Fruit fly (Drosophila melanogaster) whole organism, prepupa: Measurements from ENCODE around the gene lectin-24A.
A peak's percentile ranks its signal among the peaks of the same experiment; 100 is the strongest.

Source experiments
- Blimp-1 ChIP-seq: fragments of 200-800 bp; sonication (Bioruptor generic); optimal IDR thresholded peaks from 3 replicates; lab custom pipeline; 2017; ENCODE audit warnings: missing biosample characterization, missing genetic modification characterization, mild to moderate bottlenecking, moderate library complexity, missing genetic modification reagents
- CG10631 ChIP-seq: fragments of 200-800 bp; sonication (Bioruptor generic); optimal IDR thresholded peaks from 2 replicates; lab custom pipeline; 2016; ENCODE audit warnings: missing biosample characterization, missing genetic modification characterization
- CG10669 ChIP-seq: fragments of 200-800 bp; sonication (Bioruptor generic); optimal IDR thresholded peaks from 3 replicates; lab custom pipeline; 2018; ENCODE audit warnings: missing biosample characterization, mild to moderate bottlenecking, missing genetic modification characterization, moderate library complexity
- CG11294 ChIP-seq: fragments of 200-800 bp; sonication (Bioruptor generic); IDR thresholded peaks from 2 replicates; pipeline ENCODE4 v1.3.6; 2022; ENCODE audit warnings: missing biosample characterization, missing genetic modification characterization
- CG11762 ChIP-seq: fragments of 200-800 bp; sonication (Bioruptor generic); optimal IDR thresholded peaks from 3 replicates; lab custom pipeline; 2016; ENCODE audit warnings: missing biosample characterization, missing genetic modification characterization; ENCODE audit not compliant: insufficient read depth
- CG15336 ChIP-seq: fragments of 200-800 bp; sonication (Bioruptor generic); IDR thresholded peaks from 2 replicates; pipeline ENCODE4 v1.3.6; 2022; ENCODE audit warnings: missing biosample characterization, missing genetic modification characterization
- CG16779 ChIP-seq: fragments of 200-800 bp; sonication (Bioruptor generic); optimal IDR thresholded peaks from 3 replicates; lab custom pipeline; 2017; ENCODE audit warnings: missing biosample characterization, mild to moderate bottlenecking, missing genetic modification characterization
- CG31627 ChIP-seq: fragments of 200-800 bp; sonication (Bioruptor generic); optimal IDR thresholded peaks from 3 replicates; lab custom pipeline; 2016; ENCODE audit warnings: missing biosample characterization, missing genetic modification characterization
- CG32006 ChIP-seq: fragments of 200-800 bp; sonication (Bioruptor generic); optimal IDR thresholded peaks from 3 replicates; lab custom pipeline; 2017; ENCODE audit warnings: missing biosample characterization, mild to moderate bottlenecking, missing genetic modification characterization
- CG34406 ChIP-seq: fragments of 200-800 bp; sonication (Bioruptor generic); optimal IDR thresholded peaks from 3 replicates; lab custom pipeline; 2016; ENCODE audit warnings: missing biosample characterization, missing genetic modification characterization
- CG6276 ChIP-seq: fragments of 200-800 bp; sonication (Bioruptor generic); optimal IDR thresholded peaks from 2 replicates; lab custom pipeline; 2017; ENCODE audit warnings: missing biosample characterization, mild to moderate bottlenecking, missing genetic modification characterization
- CG7368 ChIP-seq: fragments of 200-800 bp; sonication (Bioruptor generic); optimal IDR thresholded peaks from 3 replicates; lab custom pipeline; 2016; ENCODE audit warnings: missing biosample characterization, missing genetic modification characterization
- CG8319 ChIP-seq: fragments of 200-800 bp; sonication (Bioruptor generic); optimal IDR thresholded peaks from 3 replicates; lab custom pipeline; 2016; ENCODE audit warnings: missing biosample characterization, missing genetic modification characterization
- CG8632 ChIP-seq: fragments of 200-800 bp; sonication (Bioruptor generic); optimal IDR thresholded peaks from 3 replicates; lab custom pipeline; 2016; ENCODE audit warnings: missing biosample characterization, missing genetic modification characterization
- Eip75B ChIP-seq: fragments of 200-800 bp; sonication (Bioruptor generic); optimal IDR thresholded peaks from 3 replicates; lab custom pipeline; 2016; ENCODE audit warnings: missing biosample characterization, missing genetic modification characterization
- Eip78C ChIP-seq: fragments of 200-800 bp; sonication (Bioruptor generic); peaks from one replicate; lab custom pipeline; 2016; ENCODE audit warnings: missing biosample characterization, missing genetic modification characterization
- Eip93F ChIP-seq: fragments of 200-800 bp; sonication (Bioruptor generic); optimal IDR thresholded peaks from 2 replicates; lab custom pipeline; 2016; ENCODE audit warnings: missing biosample characterization, mild to moderate bottlenecking, missing genetic modification characterization
- Ets21C ChIP-seq: fragments of 200-800 bp; sonication (Bioruptor generic); optimal IDR thresholded peaks from 3 replicates; lab custom pipeline; 2016; ENCODE audit warnings: missing biosample characterization, missing genetic modification characterization
- Ets96B ChIP-seq: fragments of 200-800 bp; optimal IDR thresholded peaks from 2 replicates; lab custom pipeline; 2019; ENCODE audit warnings: missing biosample characterization, mild to moderate bottlenecking, missing genetic modification characterization, moderate library complexity
- Gug ChIP-seq: fragments of 200-800 bp; sonication (Bioruptor generic); IDR thresholded peaks from 2 replicates; pipeline ENCODE4 v1.3.6; 2022; ENCODE audit warnings: missing biosample characterization, missing genetic modification characterization
- Hr39 ChIP-seq: fragments of 200-800 bp; sonication (Bioruptor generic); optimal IDR thresholded peaks from 2 replicates; lab custom pipeline; 2016; ENCODE audit warnings: missing biosample characterization, missing genetic modification characterization
- Hr4 ChIP-seq: fragments of 200-800 bp; sonication (Bioruptor generic); optimal IDR thresholded peaks from 3 replicates; lab custom pipeline; 2016; ENCODE audit warnings: missing biosample characterization, missing genetic modification characterization
- Lpt ChIP-seq: fragments of 200-800 bp; sonication (Bioruptor generic); optimal IDR thresholded peaks from 3 replicates; lab custom pipeline; 2016; ENCODE audit warnings: missing biosample characterization, missing genetic modification characterization
- Met ChIP-seq: fragments of 200-800 bp; sonication (Bioruptor generic); optimal IDR thresholded peaks from 3 replicates; lab custom pipeline; 2016; ENCODE audit warnings: missing biosample characterization, missing genetic modification characterization
- OdsH ChIP-seq: fragments of 200-800 bp; sonication (Bioruptor generic); optimal IDR thresholded peaks from 3 replicates; lab custom pipeline; 2016; ENCODE audit warnings: missing biosample characterization, missing genetic modification characterization
- Sox102F ChIP-seq: fragments of 200-800 bp; sonication (Bioruptor generic); optimal IDR thresholded peaks from 2 replicates; lab custom pipeline; 2016; ENCODE audit warnings: missing biosample characterization, mild to moderate bottlenecking, missing genetic modification characterization
- Sox14 ChIP-seq: fragments of 200-800 bp; sonication (Bioruptor generic); optimal IDR thresholded peaks from 3 replicates; lab custom pipeline; 2016; ENCODE audit warnings: missing biosample characterization, missing genetic modification characterization
- Sox15 ChIP-seq: fragments of 200-800 bp; sonication (Bioruptor generic); optimal IDR thresholded peaks from 3 replicates; lab custom pipeline; 2016; ENCODE audit warnings: missing biosample characterization, missing genetic modification characterization
- achi ChIP-seq: fragments of 200-800 bp; sonication (Bioruptor generic); optimal IDR thresholded peaks from 3 replicates; lab custom pipeline; 2016; ENCODE audit warnings: missing biosample characterization, missing genetic modification characterization
- acj6 ChIP-seq: fragments of 200-800 bp; sonication (Bioruptor generic); optimal IDR thresholded peaks from 3 replicates; lab custom pipeline; 2016; ENCODE audit warnings: missing biosample characterization, missing genetic modification characterization
- cyc ChIP-seq: fragments of 200-800 bp; sonication (Bioruptor generic); optimal IDR thresholded peaks from 3 replicates; lab custom pipeline; 2016; ENCODE audit warnings: missing biosample characterization, missing genetic modification characterization
- dac ChIP-seq: fragments of 200-800 bp; sonication (Bioruptor generic); optimal IDR thresholded peaks from 2 replicates; lab custom pipeline; 2017; ENCODE audit warnings: missing biosample characterization, mild to moderate bottlenecking, missing genetic modification characterization
- eg ChIP-seq: fragments of 200-800 bp; sonication (Bioruptor generic); IDR thresholded peaks from 3 replicates; pipeline ENCODE4 v1.3.6; 2022; ENCODE audit warnings: missing biosample characterization, missing genetic modification characterization
- esn ChIP-seq: fragments of 200-800 bp; sonication (Bioruptor generic); optimal IDR thresholded peaks from 2 replicates; lab custom pipeline; 2016; ENCODE audit warnings: missing biosample characterization, mild to moderate bottlenecking, missing genetic modification characterization, moderate library complexity
- fkh ChIP-seq: fragments of 200-800 bp; sonication (Bioruptor generic); optimal IDR thresholded peaks from 3 replicates; lab custom pipeline; 2017; ENCODE audit warnings: missing biosample characterization, mild to moderate bottlenecking, missing genetic modification characterization, moderate library complexity
- net ChIP-seq: fragments of 200-800 bp; sonication (Bioruptor generic); optimal IDR thresholded peaks from 3 replicates; lab custom pipeline; 2016; ENCODE audit warnings: missing biosample characterization, missing genetic modification characterization
- pdm3 ChIP-seq: fragments of 200-800 bp; sonication (Bioruptor generic); optimal IDR thresholded peaks from 3 replicates; lab custom pipeline; 2016; ENCODE audit warnings: missing biosample characterization, missing genetic modification characterization
- salr ChIP-seq, 2 experiments: fragments of 200-800 bp; sonication (Bioruptor generic); optimal IDR thresholded peaks; 3 replicates each; lab custom pipeline; 2016 to 2018; ENCODE audit warnings: missing biosample characterization in 2 of 2, missing genetic modification characterization in 2 of 2, mild to moderate bottlenecking in 1 of 2
- spab ChIP-seq: fragments of 200-800 bp; sonication (Bioruptor generic); optimal IDR thresholded peaks from 2 replicates; lab custom pipeline; 2017; ENCODE audit warnings: missing biosample characterization, mild to moderate bottlenecking, missing genetic modification characterization, missing genetic modification reagents
- ss ChIP-seq, 2 experiments: fragments of 200-800 bp; sonication (Bioruptor generic); optimal IDR thresholded peaks; 2 replicates in 1 of 2; 3 replicates in 1 of 2; lab custom pipeline; 2017 to 2018; ENCODE audit warnings: mild to moderate bottlenecking in 2 of 2, missing biosample characterization in 2 of 2, missing genetic modification characterization in 2 of 2, moderate library complexity in 1 of 2
- svp ChIP-seq: fragments of 200-800 bp; sonication (Bioruptor generic); peaks from one replicate; lab custom pipeline; 2016; ENCODE audit warnings: missing biosample characterization, missing genetic modification characterization
- topi ChIP-seq: fragments of 200-800 bp; sonication (Bioruptor generic); optimal IDR thresholded peaks from 3 replicates; lab custom pipeline; 2016; ENCODE audit warnings: missing biosample characterization, missing genetic modification characterization
- vri ChIP-seq: fragments of 200-800 bp; sonication (Bioruptor generic); optimal IDR thresholded peaks from 3 replicates; lab custom pipeline; 2016; ENCODE audit warnings: missing biosample characterization, mild to moderate bottlenecking, missing genetic modification characterization

Gene lectin-24A

DNA sequence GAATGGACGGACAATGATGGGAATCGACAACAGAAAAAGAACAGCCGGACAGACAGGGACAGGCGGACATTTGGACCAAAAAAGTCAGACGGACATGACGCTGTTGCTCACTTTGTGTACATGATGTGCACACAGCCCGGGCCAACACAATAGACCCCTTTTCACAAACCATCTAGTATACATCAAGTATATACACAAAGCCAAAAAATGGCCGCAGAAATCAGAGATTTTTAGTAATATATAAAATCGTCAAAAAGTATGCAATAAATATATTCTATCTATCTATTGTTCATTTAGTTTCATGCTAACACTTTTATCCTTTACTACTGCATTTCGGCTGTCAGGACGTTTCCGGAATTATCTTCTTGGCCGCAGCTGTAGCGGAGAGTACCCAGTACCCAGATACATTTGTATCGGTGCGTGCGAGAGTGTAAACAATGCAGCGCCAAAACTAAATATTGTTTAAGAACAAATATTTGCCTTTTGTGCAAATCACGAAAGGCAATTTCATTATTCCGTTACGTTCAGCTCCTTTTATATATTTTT is 1.9 kb upstream of the lectin-24A start (continued):
- TF ChIP-seq Ets96B (tag; lab: Kevin White, UChicago) (no peak), eg (GFP tag; lab: Robert Waterston, UW) (no peak), esn (GFP tag; lab: Kevin White, UChicago) (no peak), CG8319 (GFP tag; lab: Kevin White, UChicago) (no peak), vri (GFP tag; lab: Kevin White, UChicago) (no peak), acj6 (GFP tag; lab: Kevin White, UChicago) (peak; percentile 39), ss (GFP tag; optimal IDR thresholded peaks at IDR 0.05; lab: Kevin White, UChicago) (no peak), CG11294 (GFP tag; lab: Robert Waterston, UW) (no peak), Ets21C (GFP tag; lab: Kevin White, UChicago) (no peak), CG11762 (GFP tag; lab: Kevin White, UChicago) (no peak), Hr39 (GFP tag; lab: Kevin White, UChicago) (peak; percentile 14), CG31627 (GFP tag; lab: Kevin White, UChicago) (no peak), Eip75B (GFP tag; lab: Kevin White, UChicago) (peak; percentile 16), CG10631 (peak; percentile 32), CG16779 (tag; lab: Kevin White, UChicago) (no peak), Lpt (GFP tag; lab: Kevin White, UChicago) (no peak), Eip78C (GFP tag; lab: Kevin White, UChicago) (peak; percentile 88), Eip93F (GFP tag; lab: Kevin White, UChicago) (no peak), Sox15 (GFP tag; lab: Kevin White, UChicago) (no peak), Gug (no peak), CG8632 (GFP tag; lab: Kevin White, UChicago) (peak; percentile 42), fkh (GFP tag; lab: Kevin White, UChicago) (no peak), svp (GFP tag; lab: Kevin White, UChicago) (peak; percentile 67)

DNA sequence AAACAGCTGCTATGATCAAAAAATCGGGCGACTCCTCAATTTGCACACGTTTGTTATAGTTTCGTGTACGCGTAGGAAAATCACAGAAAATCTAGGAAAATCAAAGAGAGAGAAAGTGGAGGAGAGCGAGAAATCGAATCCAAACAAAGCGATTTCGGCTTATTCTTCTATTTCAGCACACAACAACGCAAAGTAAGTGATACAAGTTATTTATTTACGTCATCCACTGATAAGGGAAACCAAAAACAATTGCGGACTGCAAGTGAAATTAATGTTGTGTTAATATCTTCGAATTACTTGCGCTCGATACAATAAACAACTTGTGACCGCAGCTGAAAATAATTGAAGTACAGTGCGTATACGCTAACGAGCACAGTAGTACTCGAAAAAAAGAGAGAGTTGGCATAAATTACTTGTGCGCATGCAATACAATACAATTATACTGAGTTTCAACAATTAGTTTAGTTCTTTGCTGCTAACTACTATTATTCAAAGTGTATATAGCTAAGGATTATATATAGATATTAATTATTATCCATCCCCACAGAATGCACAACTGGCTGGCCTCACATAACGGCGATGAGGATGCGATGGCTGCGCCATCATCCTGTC is 3.9 kb downstream of the lectin-24A start:
- TF ChIP-seq Eip78C (GFP tag; lab: Kevin White, UChicago) (peak; percentile 62), CG7368 (GFP tag; lab: Kevin White, UChicago) (no peak), Met (GFP tag; lab: Kevin White, UChicago) (peak; percentile 5), eg (GFP tag; lab: Robert Waterston, UW) (peak; percentile 44; the same call in 1 of the 3 replicates), OdsH (no peak), Hr4 (peak; percentile 4), svp (GFP tag; lab: Kevin White, UChicago) (peak; percentile 9), vri (GFP tag; lab: Kevin White, UChicago) (peak; percentile 33), salr (GFP tag; optimal IDR thresholded peaks at IDR 0.05; lab: Kevin White, UChicago) (no peak), fkh (GFP tag; lab: Kevin White, UChicago) (peak; percentile 14)
- TF ChIP-seq, all 60 proteins: peak for 7

DNA sequence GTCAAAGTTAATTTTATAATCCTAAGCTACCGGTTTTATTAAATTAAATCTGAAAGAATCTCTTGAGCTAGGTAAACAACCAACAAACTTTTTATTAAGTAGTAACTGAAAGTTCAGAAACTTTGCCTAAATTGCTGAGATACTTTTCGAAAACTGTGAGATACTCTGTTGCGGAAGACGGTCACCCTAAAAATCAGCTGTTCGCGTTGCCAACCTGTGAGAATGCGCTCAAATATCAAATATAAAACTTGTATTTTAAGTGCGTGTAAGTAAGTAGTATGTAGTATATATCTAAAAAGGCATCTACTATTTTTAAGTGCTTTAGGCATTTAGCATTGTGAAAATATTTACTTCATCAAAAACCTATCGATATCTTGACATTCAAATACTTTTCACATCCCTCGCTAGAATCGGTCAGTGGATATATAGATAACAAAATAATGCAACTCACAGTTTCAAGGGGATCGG is 4.6 kb downstream of the lectin-24A start, which contains the start of the genes CG31955 and CG2818:
Gene CG31955 (minus strand): TSS at position 157 of the 468 bp plus-strand sequence.
Gene CG2818 (plus strand): TSS at position 412 of the 468 bp plus-strand sequence.
- TF ChIP-seq CG16779 (tag; lab: Kevin White, UChicago) = no peak
- no peak for TF ChIP-seq Ets96B (tag; lab: Kevin White, UChicago)
- TF ChIP-seq Eip75B (GFP tag; lab: Kevin White, UChicago) = peak; percentile 0
- TF ChIP-seq cyc = no peak
- TF ChIP-seq Blimp-1 (GFP tag; lab: Kevin White, UChicago) = no peak
- TF ChIP-seq pdm3 (GFP tag; lab: Kevin White, UChicago) = peak; percentile 40
- no peak for TF ChIP-seq fkh (GFP tag; lab: Kevin White, UChicago)
- no peak for TF ChIP-seq CG8319 (GFP tag; lab: Kevin White, UChicago)
- peak; percentile 22 for TF ChIP-seq Eip78C (GFP tag; lab: Kevin White, UChicago)
- TF ChIP-seq OdsH = peak; percentile 11
- TF ChIP-seq Lpt (GFP tag; lab: Kevin White, UChicago) = no peak
- no peak for TF ChIP-seq Ets21C (GFP tag; lab: Kevin White, UChicago)
- no peak for TF ChIP-seq Sox15 (GFP tag; lab: Kevin White, UChicago)
- TF ChIP-seq spab (GFP tag; lab: Kevin White, UChicago) = no peak
- TF ChIP-seq esn (GFP tag; lab: Kevin White, UChicago) = peak; percentile 7
- no peak for TF ChIP-seq CG32006
- no peak for TF ChIP-seq CG6276 (GFP tag; lab: Kevin White, UChicago)
- TF ChIP-seq dac (GFP tag; lab: Kevin White, UChicago) = no peak
- TF ChIP-seq ss (GFP tag; optimal IDR thresholded peaks at IDR 0.05; lab: Kevin White, UChicago) = no peak
- no peak for TF ChIP-seq Sox102F (GFP tag; lab: Kevin White, UChicago)
- no peak for TF ChIP-seq vri (GFP tag; lab: Kevin White, UChicago)
- no peak for TF ChIP-seq net (GFP tag; lab: Kevin White, UChicago)
- no peak for TF ChIP-seq CG10669 (GFP tag; lab: Kevin White, UChicago)
- TF ChIP-seq eg (GFP tag; lab: Robert Waterston, UW) = no peak
- TF ChIP-seq CG15336 (GFP tag; lab: Robert Waterston, UW) = no peak; the same call in 1 of the 2 replicates
- TF ChIP-seq achi (GFP tag; lab: Kevin White, UChicago) = peak; percentile 41
- TF ChIP-seq topi (GFP tag; lab: Kevin White, UChicago) = peak; percentile 18
- TF ChIP-seq CG8632 (GFP tag; lab: Kevin White, UChicago) = no peak
- TF ChIP-seq CG7368 (GFP tag; lab: Kevin White, UChicago) = no peak
- peak; percentile 25 for TF ChIP-seq Sox14 (GFP tag; lab: Kevin White, UChicago)
- TF ChIP-seq CG34406 (GFP tag; lab: Kevin White, UChicago) = no peak
